Fruit fly (Drosophila melanogaster) whole organism, embryonic: ENCODE results near the gene CG10761.

Experiments used
- Bdp1 ChIP-seq: fragments of 200-800 bp; sonication (Bioruptor generic); optimal IDR thresholded peaks from 3 replicates; lab custom pipeline; 2016; ENCODE audit warnings: missing biosample characterization, missing genetic modification characterization
- CG10366 ChIP-seq: fragments of 200-800 bp; sonication (Bioruptor generic); IDR thresholded peaks from 2 replicates; pipeline ENCODE4 v1.3.6; 2022; ENCODE audit warnings: missing biosample characterization, missing genetic modification characterization
- CG11696 ChIP-seq: fragments of 200-800 bp; sonication (Bioruptor generic); IDR thresholded peaks from 2 replicates; pipeline ENCODE4 v1.3.6; 2022; ENCODE audit warnings: missing biosample characterization, missing genetic modification characterization
- CG12659 ChIP-seq: fragments of 200-800 bp; sonication (Bioruptor generic); optimal IDR thresholded peaks from 3 replicates; lab custom pipeline; 2017; ENCODE audit warnings: mild to moderate bottlenecking, missing biosample characterization, missing genetic modification reagents, missing genetic modification characterization
- CG13424 ChIP-seq: fragments of 200-800 bp; sonication (Bioruptor generic); optimal IDR thresholded peaks from 2 replicates; lab custom pipeline; 2019; ENCODE audit warnings: missing biosample characterization, mild to moderate bottlenecking, missing genetic modification characterization, moderate library complexity
- CG14860 ChIP-seq: fragments of 200-800 bp; sonication (Bioruptor generic); IDR thresholded peaks from 3 replicates; pipeline ENCODE4 v1.3.6; 2022; ENCODE audit warnings: missing biosample characterization, missing genetic modification characterization; ENCODE audit not compliant: partially characterized antibody
- CG18262 ChIP-seq: fragments of 200-800 bp; optimal IDR thresholded peaks from 3 replicates; lab custom pipeline; 2019; ENCODE audit warnings: missing biosample characterization, mild to moderate bottlenecking, missing genetic modification characterization, moderate library complexity
- CG31224 ChIP-seq: fragments of 200-800 bp; sonication (Bioruptor generic); IDR thresholded peaks from 2 replicates; pipeline ENCODE4 v1.3.6; 2022; ENCODE audit warnings: missing biosample characterization, missing genetic modification characterization
- CG4404 ChIP-seq: fragments of 200-800 bp; sonication (Bioruptor generic); IDR thresholded peaks from 2 replicates; pipeline ENCODE4 v1.3.6; 2022; ENCODE audit warnings: missing biosample characterization, missing genetic modification characterization
- CG4707 ChIP-seq: fragments of 200-800 bp; sonication (Bioruptor generic); optimal IDR thresholded peaks from 2 replicates; lab custom pipeline; 2018; ENCODE audit warnings: missing biosample characterization, mild to moderate bottlenecking, missing genetic modification characterization, moderate library complexity
- CG4854 ChIP-seq: fragments of 200-800 bp; sonication (Bioruptor generic); optimal IDR thresholded peaks from 2 replicates; lab custom pipeline; 2016; ENCODE audit warnings: missing biosample characterization, missing genetic modification characterization, inconsistent platforms
- CG5180 ChIP-seq: fragments of 200-800 bp; sonication (Bioruptor generic); optimal IDR thresholded peaks from 3 replicates; lab custom pipeline; 2017; ENCODE audit warnings: missing biosample characterization, missing genetic modification characterization, mild to moderate bottlenecking, moderate library complexity, missing genetic modification reagents
- CG6654 ChIP-seq: fragments of 200-800 bp; sonication (Bioruptor generic); optimal IDR thresholded peaks from 2 replicates; lab custom pipeline; 2017; ENCODE audit warnings: missing biosample characterization, mild to moderate bottlenecking, missing genetic modification characterization
- CG6689 ChIP-seq: fragments of 200-800 bp; sonication (Bioruptor generic); IDR thresholded peaks from 2 replicates; pipeline ENCODE4 v1.3.6; 2022; ENCODE audit warnings: missing biosample characterization, missing genetic modification characterization
- CG7357 ChIP-seq: fragments of 200-800 bp; sonication (Bioruptor generic); IDR thresholded peaks from 3 replicates; pipeline ENCODE4 v1.3.6; 2022; ENCODE audit warnings: missing biosample characterization, missing genetic modification characterization
- CG7928 ChIP-seq: fragments of 200-800 bp; sonication (Bioruptor generic); optimal IDR thresholded peaks from 2 replicates; lab custom pipeline; 2017; ENCODE audit warnings: missing biosample characterization, mild to moderate bottlenecking, missing genetic modification characterization
- CG8290 ChIP-seq, 3 experiments: fragments of 200-800 bp; sonication (Bioruptor generic); optimal IDR thresholded peaks; 2 replicates each; lab custom pipeline; 2016 to 2019; ENCODE audit warnings: missing biosample characterization in 3 of 3, missing genetic modification characterization in 3 of 3, mild to moderate bottlenecking in 2 of 3, moderate library complexity in 1 of 3
- CrebB ChIP-seq: fragments of 200-800 bp; sonication (Bioruptor generic); optimal IDR thresholded peaks from 3 replicates; lab custom pipeline; 2018; ENCODE audit warnings: missing biosample characterization, mild to moderate bottlenecking, missing genetic modification characterization
- Drgx ChIP-seq: fragments of 200-800 bp; sonication (Bioruptor generic); IDR thresholded peaks from 2 replicates; pipeline ENCODE4 v1.3.6; 2022; ENCODE audit warnings: missing biosample characterization, missing genetic modification characterization
- HLH54F ChIP-seq: fragments of 200-800 bp; sonication (Bioruptor generic); optimal IDR thresholded peaks from 3 replicates; lab custom pipeline; 2016; ENCODE audit warnings: missing biosample characterization, missing genetic modification characterization
- Lim3 ChIP-seq: fragments of 200-800 bp; sonication (Bioruptor generic); IDR thresholded peaks from 2 replicates; pipeline ENCODE4 v1.3.6; 2022; ENCODE audit warnings: missing biosample characterization, missing genetic modification characterization
- Meics ChIP-seq: fragments of 200-800 bp; sonication (Bioruptor generic); optimal IDR thresholded peaks from 2 replicates; lab custom pipeline; 2017; ENCODE audit warnings: missing biosample characterization, mild to moderate bottlenecking, missing genetic modification characterization
- Neu2 ChIP-seq: fragments of 200-800 bp; sonication (Bioruptor generic); optimal IDR thresholded peaks from 3 replicates; lab custom pipeline; 2016; ENCODE audit warnings: missing biosample characterization, missing genetic modification characterization, borderline replicate concordance
- Oaz ChIP-seq: fragments of 200-800 bp; sonication (Bioruptor generic); IDR thresholded peaks from 2 replicates; pipeline ENCODE4 v1.3.6; 2022; ENCODE audit warnings: missing biosample characterization, missing genetic modification characterization
- PHDP ChIP-seq: fragments of 200-800 bp; sonication (Bioruptor generic); optimal IDR thresholded peaks from 3 replicates; lab custom pipeline; 2018; ENCODE audit warnings: missing biosample characterization, mild to moderate bottlenecking, missing genetic modification characterization, moderate library complexity
- TFAM ChIP-seq: fragments of 200-800 bp; sonication (Bioruptor generic); optimal IDR thresholded peaks from 2 replicates; lab custom pipeline; 2017; ENCODE audit warnings: missing biosample characterization, missing genetic modification characterization, inconsistent platforms
- Taf1 ChIP-seq: fragments of 200-800 bp; sonication (Bioruptor generic); IDR thresholded peaks from 2 replicates; pipeline ENCODE4 v1.3.6; 2022; ENCODE audit warnings: missing biosample characterization, missing genetic modification characterization
- Tbp ChIP-seq: fragments of >200 bp; optimal IDR thresholded peaks from 2 replicates; lab custom pipeline; 2018; ENCODE audit warnings: missing biosample characterization, missing genetic modification characterization
- Trl ChIP-seq, 3 experiments: fragments of >200 bp in 2 of 3; fragments of 200-800 bp in 1 of 3; sonication (Bioruptor generic) in 1 of 3; optimal IDR thresholded peaks; 2 replicates in 1 of 3; 3 replicates in 2 of 3; lab custom pipeline; 2016 to 2017; ENCODE audit warnings: missing biosample characterization in 1 of 3, missing genetic modification characterization in 1 of 3
- Xrp1 ChIP-seq: fragments of 200-800 bp; sonication (Bioruptor generic); IDR thresholded peaks from 2 replicates; pipeline ENCODE4 v1.3.6; 2022; ENCODE audit warnings: missing biosample characterization, missing genetic modification characterization
- ab ChIP-seq: fragments of 200-800 bp; sonication (Bioruptor generic); optimal IDR thresholded peaks from 2 replicates; lab custom pipeline; 2016; ENCODE audit warnings: missing biosample characterization, missing genetic modification characterization
- al ChIP-seq: fragments of 200-800 bp; sonication (Bioruptor generic); IDR thresholded peaks from 2 replicates; pipeline ENCODE4 v1.3.6; 2022; ENCODE audit warnings: missing biosample characterization, missing genetic modification characterization
- btn ChIP-seq: fragments of 200-800 bp; sonication (Bioruptor generic); optimal IDR thresholded peaks from 2 replicates; lab custom pipeline; 2016; ENCODE audit warnings: missing biosample characterization, missing genetic modification characterization
- cad ChIP-seq: fragments of >200 bp; optimal IDR thresholded peaks from 2 replicates; lab custom pipeline; 2017; ENCODE audit warnings: missing biosample characterization, missing genetic modification characterization
- chm ChIP-seq: fragments of 200-800 bp; sonication (Bioruptor generic); IDR thresholded peaks from 2 replicates; pipeline ENCODE4 v1.3.6; 2022; ENCODE audit warnings: missing biosample characterization, missing genetic modification characterization
- crc ChIP-seq: fragments of 200-800 bp; sonication (Bioruptor generic); optimal IDR thresholded peaks from 2 replicates; lab custom pipeline; 2016; ENCODE audit warnings: missing biosample characterization, missing genetic modification characterization
- danr ChIP-seq: fragments of 200-800 bp; sonication (Bioruptor generic); IDR thresholded peaks from 2 replicates; pipeline ENCODE4 v1.3.6; 2022; ENCODE audit warnings: missing biosample characterization, missing genetic modification characterization
- disco-r ChIP-seq: fragments of 200-800 bp; sonication (Bioruptor generic); optimal IDR thresholded peaks from 2 replicates; lab custom pipeline; 2016; ENCODE audit warnings: missing biosample characterization, missing genetic modification characterization
- dpn ChIP-seq, 2 experiments: fragments of 200-800 bp; sonication (Bioruptor generic); optimal IDR thresholded peaks; 3 replicates each; lab custom pipeline; 2016; ENCODE audit warnings: missing biosample characterization in 2 of 2, missing genetic modification characterization in 2 of 2
- dysf ChIP-seq: fragments of 200-800 bp; sonication (Bioruptor generic); IDR thresholded peaks from 3 replicates; pipeline ENCODE4 v1.3.6; 2022; ENCODE audit warnings: missing biosample characterization, missing genetic modification characterization
- gem ChIP-seq: fragments of 200-800 bp; sonication (Bioruptor generic); optimal IDR thresholded peaks from 2 replicates; lab custom pipeline; 2019; ENCODE audit warnings: missing biosample characterization, mild to moderate bottlenecking, missing genetic modification characterization, moderate library complexity
- jing ChIP-seq: fragments of 200-800 bp; sonication (Bioruptor generic); optimal IDR thresholded peaks from 2 replicates; lab custom pipeline; 2018; ENCODE audit warnings: missing biosample characterization, mild to moderate bottlenecking, missing genetic modification characterization
- pb ChIP-seq: fragments of 200-800 bp; sonication (Bioruptor generic); optimal IDR thresholded peaks from 3 replicates; lab custom pipeline; 2016; ENCODE audit warnings: missing biosample characterization, missing genetic modification characterization
- pho ChIP-seq: fragments of 200-800 bp; sonication (Bioruptor generic); optimal IDR thresholded peaks from 2 replicates; lab custom pipeline; 2016; ENCODE audit warnings: missing biosample characterization, missing genetic modification characterization
- repo ChIP-seq: fragments of 200-800 bp; sonication (Bioruptor generic); optimal IDR thresholded peaks from 2 replicates; lab custom pipeline; 2016; ENCODE audit warnings: missing biosample characterization, missing genetic modification characterization
- row ChIP-seq: fragments of 200-800 bp; sonication (Bioruptor generic); IDR thresholded peaks from 3 replicates; pipeline ENCODE4 v1.3.6; 2022; ENCODE audit warnings: missing biosample characterization, missing genetic modification characterization
- slp2 ChIP-seq: fragments of 200-800 bp; sonication (Bioruptor generic); optimal IDR thresholded peaks from 2 replicates; lab custom pipeline; 2016; ENCODE audit warnings: missing biosample characterization, missing genetic modification characterization
- stwl ChIP-seq: fragments of 200-800 bp; sonication (Bioruptor generic); optimal IDR thresholded peaks from 3 replicates; lab custom pipeline; 2018; ENCODE audit warnings: missing biosample characterization, mild to moderate bottlenecking, missing genetic modification characterization, moderate library complexity
- tgo ChIP-seq: fragments of 200-800 bp; sonication (Bioruptor generic); IDR thresholded peaks from 3 replicates; pipeline ENCODE4 v1.3.6; 2022; ENCODE audit warnings: missing biosample characterization, missing genetic modification characterization
- vfl ChIP-seq: fragments of 200-800 bp; sonication (Bioruptor generic); optimal IDR thresholded peaks from 2 replicates; lab custom pipeline; 2016; ENCODE audit warnings: missing biosample characterization, missing genetic modification characterization
- vvl ChIP-seq: fragments of 200-800 bp; sonication (Bioruptor generic); IDR thresholded peaks from 2 replicates; pipeline ENCODE4 v1.3.6; 2022; ENCODE audit warnings: missing biosample characterization, missing genetic modification characterization

CG10761 gene

dm6 chrX:8210632-8211031 lies 48.0 kb upstream of the CG10761 start (continued):
- TF ChIP-seq jing (GFP tag; lab: Kevin White, UChicago) (no peak), stwl (tag; lab: Kevin White, UChicago) (peak; percentile 36), vfl (no peak), CG6654 (GFP tag; lab: Kevin White, UChicago) (peak; percentile 98), al (GFP tag; lab: Robert Waterston, UW) (no peak), CG7357 (GFP tag; lab: Robert Waterston, UW) (no peak), dpn (GFP tag; optimal IDR thresholded peaks at IDR 0.05; lab: Kevin White, UChicago) (no peak), Meics (no peak), Trl (optimal IDR thresholded peaks at IDR 0.05; lab: Kevin White, UChicago) (no peak), Trl (GFP tag; optimal IDR thresholded peaks at IDR 0.05; lab: Kevin White, UChicago) (no peak), Taf1 (GFP tag; lab: Robert Waterston, UW) (no peak), PHDP (no peak), CG4404 (GFP tag; lab: Robert Waterston, UW) (no peak), CG4707 (GFP tag; lab: Kevin White, UChicago) (no peak)

DNA sequence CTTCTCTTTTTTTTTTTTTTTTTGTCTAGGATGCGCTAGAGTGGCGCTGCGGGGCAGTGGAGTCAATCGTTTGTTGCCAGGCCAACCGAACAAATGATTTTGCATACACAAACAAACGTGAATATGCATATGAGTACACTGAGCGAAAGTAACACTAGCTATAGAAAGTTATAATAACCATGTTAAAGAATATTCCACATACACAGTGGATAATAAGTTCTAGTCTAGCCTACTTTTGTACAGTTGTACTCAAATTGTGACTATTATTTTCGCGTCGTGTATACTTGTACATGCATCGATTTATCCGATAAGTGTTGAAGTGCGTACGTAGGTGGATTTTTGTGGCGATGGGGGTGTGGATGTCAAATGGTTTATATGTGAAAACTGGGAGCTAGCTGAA lies 44.5 kb upstream of the CG10761 start:
- TF ChIP-seq cad (GFP tag; lab: Kevin White, UChicago), result no peak
- no peak for TF ChIP-seq CG12659
- TF ChIP-seq Xrp1 (GFP tag; lab: Robert Waterston, UW), result 0 out of 2 replicates have a peak, but pooled peaks have one; percentile 13
- TF ChIP-seq CG13424 (tag; lab: Kevin White, UChicago), result peak; percentile 2
- TF ChIP-seq CG18262 (tag; lab: Kevin White, UChicago), result no peak
- no peak for TF ChIP-seq Neu2 (GFP tag; lab: Kevin White, UChicago)
- no peak for TF ChIP-seq Oaz
- TF ChIP-seq ab (GFP tag; lab: Kevin White, UChicago), result no peak
- TF ChIP-seq row (GFP tag; lab: Robert Waterston, UW), result peak; percentile 12; the same call in 1 of the 3 replicates
- TF ChIP-seq CG6689 (GFP tag; lab: Robert Waterston, UW), result 0 out of 2 replicates have a peak, but pooled peaks have one; percentile 20
- no peak for TF ChIP-seq pho (GFP tag; lab: Kevin White, UChicago)
- no peak for TF ChIP-seq danr (GFP tag; lab: Robert Waterston, UW)
- no peak for TF ChIP-seq CG7928 (GFP tag; lab: Kevin White, UChicago)
- TF ChIP-seq TFAM, result no peak
- TF ChIP-seq HLH54F (GFP tag; lab: Kevin White, UChicago), result no peak
- TF ChIP-seq disco-r (GFP tag; lab: Kevin White, UChicago), result no peak
- TF ChIP-seq tgo, result 0 out of 3 replicates have a peak, but pooled peaks have one; percentile 15
- TF ChIP-seq CG4854 (GFP tag; lab: Kevin White, UChicago), result no peak
- no peak for TF ChIP-seq CG8290 (GFP tag; optimal IDR thresholded peaks at IDR 0.05; lab: Kevin White, UChicago)
- TF ChIP-seq CG8290 (tag; optimal IDR thresholded peaks at IDR 0.05; lab: Kevin White, UChicago), result peak in 1 of 2 experiments; percentile 53
- no peak for TF ChIP-seq pb (GFP tag; lab: Kevin White, UChicago)
- no peak for TF ChIP-seq crc (GFP tag; lab: Kevin White, UChicago)
- no peak for TF ChIP-seq CG5180 (GFP tag; lab: Kevin White, UChicago)
- no peak for TF ChIP-seq slp2 (GFP tag; lab: Kevin White, UChicago)
- TF ChIP-seq repo (GFP tag; lab: Kevin White, UChicago), result no peak
- no peak for TF ChIP-seq CG31224
- no peak for TF ChIP-seq Tbp (GFP tag; lab: Kevin White, UChicago)
- no peak for TF ChIP-seq CG11696
- peak; percentile 11; the same call in 1 of the 2 replicates for TF ChIP-seq CG10366 (GFP tag; lab: Robert Waterston, UW)
- TF ChIP-seq chm, result no peak
- TF ChIP-seq gem (tag; lab: Kevin White, UChicago), result peak; percentile 19
- TF ChIP-seq Drgx (GFP tag; lab: Robert Waterston, UW), result peak; percentile 57; the same call in 1 of the 2 replicates
- no peak for TF ChIP-seq CrebB (tag; lab: Kevin White, UChicago)
- 0 out of 3 replicates have a peak, but pooled peaks have one; percentile 30 for TF ChIP-seq dysf (GFP tag; lab: Robert Waterston, UW)
- no peak for TF ChIP-seq btn (GFP tag; lab: Kevin White, UChicago)
- TF ChIP-seq Bdp1 (GFP tag; lab: Kevin White, UChicago), result no peak
- peak; percentile 54 for TF ChIP-seq vvl (GFP tag; lab: Robert Waterston, UW)
- TF ChIP-seq Lim3 (GFP tag; lab: Robert Waterston, UW), result no peak
- TF ChIP-seq CG14860 (GFP tag; lab: Robert Waterston, UW), result no peak
